Fruit fly (Drosophila melanogaster) whole organism, embryonic: Measurements from ENCODE around the gene CG34348.

Source experiments
- Aef1 ChIP-seq: fragments of 200-800 bp; sonication (Bioruptor generic); IDR thresholded peaks from 3 replicates; pipeline ENCODE4 v1.3.6; 2022; ENCODE audit warnings: missing biosample characterization, missing genetic modification characterization
- B-H1 ChIP-seq: fragments of 200-800 bp; sonication (Bioruptor generic); IDR thresholded peaks from 3 replicates; pipeline ENCODE4 v1.3.6; 2022; ENCODE audit warnings: missing biosample characterization, missing genetic modification characterization
- Bgb ChIP-seq: fragments of 200-800 bp; sonication (Bioruptor generic); IDR thresholded peaks from 2 replicates; pipeline ENCODE4 v1.3.6; 2022; ENCODE audit warnings: missing biosample characterization, missing genetic modification characterization; ENCODE audit not compliant: partially characterized antibody
- CG10366 ChIP-seq: fragments of 200-800 bp; sonication (Bioruptor generic); IDR thresholded peaks from 2 replicates; pipeline ENCODE4 v1.3.6; 2022; ENCODE audit warnings: missing biosample characterization, missing genetic modification characterization
- CG10462 ChIP-seq: fragments of 200-800 bp; sonication (Bioruptor generic); optimal IDR thresholded peaks from 2 replicates; lab custom pipeline; 2016; ENCODE audit warnings: missing biosample characterization, missing genetic modification characterization
- CG10959 ChIP-seq: fragments of 200-800 bp; sonication (Bioruptor generic); IDR thresholded peaks from 2 replicates; pipeline ENCODE4 v1.3.6; 2022; ENCODE audit warnings: missing biosample characterization, missing genetic modification characterization
- CG11723 ChIP-seq: fragments of 200-800 bp; sonication (Bioruptor generic); optimal IDR thresholded peaks from 2 replicates; lab custom pipeline; 2017; ENCODE audit warnings: missing biosample characterization, mild to moderate bottlenecking, missing genetic modification characterization
- CG12104 ChIP-seq: fragments of 200-800 bp; sonication (Bioruptor generic); optimal IDR thresholded peaks from 3 replicates; lab custom pipeline; 2016; ENCODE audit warnings: missing biosample characterization, missing genetic modification characterization
- CG12659 ChIP-seq: fragments of 200-800 bp; sonication (Bioruptor generic); optimal IDR thresholded peaks from 3 replicates; lab custom pipeline; 2017; ENCODE audit warnings: mild to moderate bottlenecking, missing biosample characterization, missing genetic modification reagents, missing genetic modification characterization
- CG1602 ChIP-seq: fragments of 200-800 bp; sonication (Bioruptor generic); optimal IDR thresholded peaks from 3 replicates; lab custom pipeline; 2016; ENCODE audit warnings: missing biosample characterization, missing genetic modification characterization
- CG1792 ChIP-seq: fragments of 200-800 bp; sonication (Bioruptor generic); optimal IDR thresholded peaks from 2 replicates; lab custom pipeline; 2016; ENCODE audit warnings: missing biosample characterization, missing genetic modification characterization
- CG18476 ChIP-seq: fragments of 200-800 bp; sonication (Bioruptor generic); optimal IDR thresholded peaks from 2 replicates; lab custom pipeline; 2016; ENCODE audit warnings: missing biosample characterization, mild to moderate bottlenecking, missing genetic modification characterization
- CG31365 ChIP-seq: fragments of 200-800 bp; sonication (Bioruptor generic); optimal IDR thresholded peaks from 2 replicates; lab custom pipeline; 2018; ENCODE audit warnings: missing biosample characterization, mild to moderate bottlenecking, missing genetic modification characterization
- CG4707 ChIP-seq: fragments of 200-800 bp; sonication (Bioruptor generic); optimal IDR thresholded peaks from 2 replicates; lab custom pipeline; 2018; ENCODE audit warnings: missing biosample characterization, mild to moderate bottlenecking, missing genetic modification characterization, moderate library complexity
- CG5180 ChIP-seq: fragments of 200-800 bp; sonication (Bioruptor generic); optimal IDR thresholded peaks from 3 replicates; lab custom pipeline; 2017; ENCODE audit warnings: missing biosample characterization, missing genetic modification characterization, mild to moderate bottlenecking, moderate library complexity, missing genetic modification reagents
- CG8281 ChIP-seq: fragments of 200-800 bp; sonication (Bioruptor generic); optimal IDR thresholded peaks from 2 replicates; lab custom pipeline; 2018; ENCODE audit warnings: missing biosample characterization, mild to moderate bottlenecking, missing genetic modification characterization, moderate library complexity
- CG8924 ChIP-seq: fragments of 200-800 bp; optimal IDR thresholded peaks from 3 replicates; lab custom pipeline; 2019; ENCODE audit warnings: missing biosample characterization, mild to moderate bottlenecking, missing genetic modification characterization, moderate library complexity
- D ChIP-seq, 2 experiments: fragments of 200-800 bp in 1 of 2; fragments of >200 bp in 1 of 2; sonication (Bioruptor generic) in 1 of 2; optimal IDR thresholded peaks; 2 replicates in 1 of 2; 3 replicates in 1 of 2; lab custom pipeline; 2017; ENCODE audit warnings: mild to moderate bottlenecking in 1 of 2, missing biosample characterization in 1 of 2, missing genetic modification characterization in 1 of 2, missing genetic modification reagents in 1 of 2
- Dek ChIP-seq: fragments of 200-800 bp; sonication (Bioruptor generic); optimal IDR thresholded peaks from 3 replicates; lab custom pipeline; 2019; ENCODE audit warnings: missing biosample characterization, mild to moderate bottlenecking, missing genetic modification characterization, moderate library complexity
- Dfd ChIP-seq, 2 experiments: fragments of >200 bp; optimal IDR thresholded peaks; 2 replicates each; lab custom pipeline; 2017; ENCODE audit warnings: missing biosample characterization in 2 of 2, missing genetic modification characterization in 2 of 2
- Dref ChIP-seq: fragments of 200-800 bp; sonication (Bioruptor generic); IDR thresholded peaks from 2 replicates; pipeline ENCODE4 v1.3.6; 2022; ENCODE audit warnings: missing biosample characterization, missing genetic modification characterization
- Drgx ChIP-seq: fragments of 200-800 bp; sonication (Bioruptor generic); IDR thresholded peaks from 2 replicates; pipeline ENCODE4 v1.3.6; 2022; ENCODE audit warnings: missing biosample characterization, missing genetic modification characterization
- Fer1 ChIP-seq: fragments of 200-800 bp; sonication (Bioruptor generic); optimal IDR thresholded peaks from 2 replicates; lab custom pipeline; 2017; ENCODE audit warnings: missing biosample characterization, mild to moderate bottlenecking, missing genetic modification characterization
- MBD-R2 ChIP-seq: fragments of 200-800 bp; sonication (Bioruptor generic); IDR thresholded peaks from 2 replicates; pipeline ENCODE4 v1.3.6; 2022; ENCODE audit warnings: missing biosample characterization, missing genetic modification characterization
- MTF-1 ChIP-seq: fragments of 200-800 bp; sonication (Bioruptor generic); optimal IDR thresholded peaks from 2 replicates; lab custom pipeline; 2018; ENCODE audit warnings: missing biosample characterization, mild to moderate bottlenecking, missing genetic modification characterization, borderline replicate concordance
- Mad ChIP-seq: fragments of 200-800 bp; sonication (Bioruptor generic); optimal IDR thresholded peaks from 2 replicates; lab custom pipeline; 2016; ENCODE audit warnings: missing biosample characterization, missing genetic modification characterization
- Rfx ChIP-seq: fragments of 200-800 bp; sonication (Bioruptor generic); IDR thresholded peaks from 2 replicates; pipeline ENCODE4 v1.3.6; 2022; ENCODE audit warnings: missing biosample characterization, missing genetic modification characterization
- TFAM ChIP-seq: fragments of 200-800 bp; sonication (Bioruptor generic); optimal IDR thresholded peaks from 2 replicates; lab custom pipeline; 2017; ENCODE audit warnings: missing biosample characterization, missing genetic modification characterization, inconsistent platforms
- Trl ChIP-seq, 3 experiments: fragments of >200 bp in 2 of 3; fragments of 200-800 bp in 1 of 3; sonication (Bioruptor generic) in 1 of 3; optimal IDR thresholded peaks; 2 replicates in 1 of 3; 3 replicates in 2 of 3; lab custom pipeline; 2016 to 2017; ENCODE audit warnings: missing biosample characterization in 1 of 3, missing genetic modification characterization in 1 of 3
- Xbp1 ChIP-seq: fragments of 200-800 bp; sonication (Bioruptor generic); optimal IDR thresholded peaks from 3 replicates; lab custom pipeline; 2016; ENCODE audit warnings: missing biosample characterization, mild to moderate bottlenecking, missing genetic modification characterization
- al ChIP-seq: fragments of 200-800 bp; sonication (Bioruptor generic); IDR thresholded peaks from 2 replicates; pipeline ENCODE4 v1.3.6; 2022; ENCODE audit warnings: missing biosample characterization, missing genetic modification characterization
- bsh ChIP-seq, 2 experiments: fragments of 200-800 bp; sonication (Bioruptor generic); optimal IDR thresholded peaks; 2 replicates each; lab custom pipeline; 2017 to 2018; ENCODE audit warnings: mild to moderate bottlenecking in 2 of 2, missing biosample characterization in 2 of 2, missing genetic modification characterization in 2 of 2, moderate library complexity in 1 of 2
- cas ChIP-seq: fragments of 200-800 bp; sonication (Bioruptor generic); IDR thresholded peaks from 2 replicates; pipeline ENCODE4 v1.3.6; 2022; ENCODE audit warnings: missing biosample characterization, missing genetic modification characterization
- dimm ChIP-seq: fragments of 200-800 bp; sonication (Bioruptor generic); IDR thresholded peaks from 2 replicates; pipeline ENCODE4 v1.3.6; 2022; ENCODE audit warnings: missing biosample characterization, missing genetic modification characterization
- gfzf ChIP-seq: fragments of 200-800 bp; sonication (Bioruptor generic); optimal IDR thresholded peaks from 2 replicates; lab custom pipeline; 2016; ENCODE audit warnings: missing biosample characterization, mild to moderate bottlenecking, missing genetic modification characterization, moderate library complexity
- gsb-n ChIP-seq: fragments of 200-800 bp; sonication (Bioruptor generic); optimal IDR thresholded peaks from 3 replicates; lab custom pipeline; 2018; ENCODE audit warnings: missing biosample characterization, mild to moderate bottlenecking, missing genetic modification characterization
- ind ChIP-seq: fragments of 200-800 bp; sonication (Bioruptor generic); optimal IDR thresholded peaks from 3 replicates; lab custom pipeline; 2016; ENCODE audit warnings: missing biosample characterization, missing genetic modification characterization
- lmd ChIP-seq: fragments of 200-800 bp; sonication (Bioruptor generic); IDR thresholded peaks from 2 replicates; pipeline ENCODE4 v1.3.6; 2022; ENCODE audit warnings: missing biosample characterization, missing genetic modification characterization
- oc ChIP-seq: fragments of 200-800 bp; sonication (Bioruptor generic); optimal IDR thresholded peaks from 2 replicates; lab custom pipeline; 2018; ENCODE audit warnings: missing biosample characterization, mild to moderate bottlenecking, missing genetic modification characterization, moderate library complexity
- pan ChIP-seq, 4 experiments: fragments of >200 bp in 3 of 4; fragments of 200-800 bp in 1 of 4; sonication (Bioruptor generic) in 1 of 4; optimal IDR thresholded peaks in 3 of 4; IDR thresholded peaks in 1 of 4; 2 replicates each; pipeline versions ENCODE4 v1.3.6 to Lab custom; 2017 to 2022; ENCODE audit warnings: missing biosample characterization in 2 of 4, missing genetic modification characterization in 2 of 4, mixed read lengths in 1 of 4
- pros ChIP-seq: fragments of 200-800 bp; sonication (Bioruptor generic); optimal IDR thresholded peaks from 3 replicates; lab custom pipeline; 2019; ENCODE audit warnings: missing biosample characterization, mild to moderate bottlenecking, missing genetic modification characterization, moderate library complexity
- ranshi ChIP-seq: fragments of 200-800 bp; sonication (Bioruptor generic); IDR thresholded peaks from 2 replicates; pipeline ENCODE4 v1.3.6; 2022; ENCODE audit warnings: missing biosample characterization, missing genetic modification characterization
- rib ChIP-seq: fragments of 200-800 bp; sonication (Bioruptor generic); IDR thresholded peaks from 2 replicates; pipeline ENCODE4 v1.3.6; 2022; ENCODE audit warnings: missing biosample characterization, missing genetic modification characterization
- salm ChIP-seq: fragments of 200-800 bp; sonication (Bioruptor generic); optimal IDR thresholded peaks from 2 replicates; lab custom pipeline; 2018; ENCODE audit warnings: missing biosample characterization, mild to moderate bottlenecking, missing genetic modification characterization
- tgo ChIP-seq: fragments of 200-800 bp; sonication (Bioruptor generic); IDR thresholded peaks from 3 replicates; pipeline ENCODE4 v1.3.6; 2022; ENCODE audit warnings: missing biosample characterization, missing genetic modification characterization
- tin ChIP-seq: fragments of 200-800 bp; sonication (Bioruptor generic); optimal IDR thresholded peaks from 3 replicates; lab custom pipeline; 2016; ENCODE audit warnings: missing biosample characterization, missing genetic modification characterization
- trem ChIP-seq: fragments of 200-800 bp; optimal IDR thresholded peaks from 3 replicates; lab custom pipeline; 2019; ENCODE audit warnings: missing biosample characterization, mild to moderate bottlenecking, missing genetic modification characterization, moderate library complexity
- unpg ChIP-seq: fragments of 200-800 bp; sonication (Bioruptor generic); optimal IDR thresholded peaks from 3 replicates; lab custom pipeline; 2018; ENCODE audit warnings: missing biosample characterization, mild to moderate bottlenecking, missing genetic modification characterization, moderate library complexity
- vvl ChIP-seq: fragments of 200-800 bp; sonication (Bioruptor generic); IDR thresholded peaks from 2 replicates; pipeline ENCODE4 v1.3.6; 2022; ENCODE audit warnings: missing biosample characterization, missing genetic modification characterization

Gene CG34348

dm6 chrX:11339868-11340548, at the start of gene CG34348, which contains the start of gene Kap3:
Gene CG34348, plus strand, starts transcription at chrX:11339873.
Gene Kap3, minus strand, starts transcription at chrX:11340084.
- TF ChIP-seq cas (GFP tag; lab: Robert Waterston, UW) (no peak), CG18476 (GFP tag; lab: Kevin White, UChicago) (no peak), Dek (tag; lab: Kevin White, UChicago) (no peak), oc (tag; lab: Kevin White, UChicago) (no peak), CG8281 (tag; lab: Kevin White, UChicago) (no peak), bsh (GFP tag; optimal IDR thresholded peaks at IDR 0.05; lab: Kevin White, UChicago) (peak in 1 of 2 experiments; percentile 47), Trl (optimal IDR thresholded peaks at IDR 0.05; lab: Kevin White, UChicago) (no peak), Trl (GFP tag; optimal IDR thresholded peaks at IDR 0.05; lab: Kevin White, UChicago) (no peak), Mad (no peak), Rfx (GFP tag; lab: Robert Waterston, UW) (peak; percentile 2; the same call in 1 of the 2 replicates), Bgb (GFP tag; lab: Robert Waterston, UW) (no peak), Drgx (0 out of 2 replicates have a peak, but pooled peaks have one; percentile 25), trem (tag; lab: Kevin White, UChicago) (no peak), tgo (GFP tag; lab: Robert Waterston, UW) (no peak), D (optimal IDR thresholded peaks at IDR 0.05; lab: Kevin White, UChicago) (no peak), D (GFP tag; optimal IDR thresholded peaks at IDR 0.05; lab: Kevin White, UChicago) (no peak), gfzf (GFP tag; lab: Kevin White, UChicago) (peak; percentile 10), MTF-1 (no peak), Dfd (GFP tag; optimal IDR thresholded peaks at IDR 0.05; lab: Kevin White, UChicago) (no peak), unpg (no peak), CG1792 (GFP tag; lab: Kevin White, UChicago) (no peak), CG1602 (GFP tag; lab: Kevin White, UChicago) (no peak), CG12659 (peak; percentile 23), CG31365 (tag; lab: Kevin White, UChicago) (no peak), dimm (no peak), CG12104 (GFP tag; lab: Kevin White, UChicago) (no peak), gsb-n (tag; lab: Kevin White, UChicago) (no peak), lmd (GFP tag; lab: Robert Waterston, UW) (no peak), Xbp1 (GFP tag; lab: Kevin White, UChicago) (no peak), vvl (GFP tag; lab: Robert Waterston, UW) (no peak), B-H1 (GFP tag; lab: Robert Waterston, UW) (no peak), ind (GFP tag; lab: Kevin White, UChicago) (no peak), TFAM (GFP tag; lab: Kevin White, UChicago) (no peak), rib (GFP tag; lab: Robert Waterston, UW) (no peak), CG10959 (GFP tag; lab: Robert Waterston, UW) (no peak), ranshi (GFP tag; lab: Robert Waterston, UW) (no peak), MBD-R2 (GFP tag; lab: Robert Waterston, UW) (peak; percentile 6; the same call in 1 of the 2 replicates), Dref (GFP tag; lab: Robert Waterston, UW) (no peak), pros (no peak), tin (GFP tag; lab: Kevin White, UChicago) (no peak), Fer1 (no peak), CG4707 (GFP tag; lab: Kevin White, UChicago) (no peak), pan (optimal IDR thresholded peaks at IDR 0.05; lab: Kevin White, UChicago) (no peak), pan (GFP tag; optimal IDR thresholded peaks at IDR 0.05 in 1 of 2, IDR thresholded peaks at IDR 0.05 in 1 of 2) (no peak), CG5180 (no peak), al (GFP tag; lab: Robert Waterston, UW) (no peak), Aef1 (no peak), CG10462 (GFP tag; lab: Kevin White, UChicago) (no peak), CG10366 (GFP tag; lab: Robert Waterston, UW) (no peak), CG8924 (peak; percentile 57), salm (tag; lab: Kevin White, UChicago) (no peak), CG11723 (GFP tag; lab: Kevin White, UChicago) (no peak)
